Worm (Caenorhabditis elegans) whole organism, L4 larva: Measurements from ENCODE around the gene Y66D12A.21.
A peak's percentile ranks its signal among the peaks of the same experiment; 100 is the strongest.

Source experiments
- D1046.2 ChIP-seq: fragments of 200-800 bp; sonication (Bioruptor generic); IDR thresholded peaks from 2 replicates; pipeline ENCODE4 v1.3.6; 2022; ENCODE audit warnings: missing genetic modification characterization, missing compliant biosample characterization
- F26F4.8 ChIP-seq: fragments of 200-800 bp; sonication (Bioruptor generic); conservative IDR thresholded peaks from 2 replicates; pipeline ENCODE4 v1.3.6; 2022; ENCODE audit warnings: missing genetic modification characterization, missing compliant biosample characterization
- F49E8.2 ChIP-seq: sonication (generic microtip); optimal IDR thresholded peaks from 2 replicates; lab custom pipeline; 2016; ENCODE audit warnings: missing compliant biosample characterization, mild to moderate bottlenecking, missing genetic modification characterization, borderline replicate concordance
- Y105C5A.15 ChIP-seq: fragments of 200-800 bp; sonication (Bioruptor generic); IDR thresholded peaks from 2 replicates; pipeline ENCODE4 v1.3.6; 2022; ENCODE audit warnings: missing genetic modification characterization, missing compliant biosample characterization
- Y48G9A.11 ChIP-seq: fragments of 200-800 bp; sonication (Bioruptor generic); IDR thresholded peaks from 2 replicates; pipeline ENCODE4 v1.3.6; 2022; ENCODE audit warnings: missing genetic modification reagents, missing genetic modification characterization, missing compliant biosample characterization
- ZK337.2 ChIP-seq: fragments of 200-800 bp; sonication (Bioruptor generic); IDR thresholded peaks from 2 replicates; pipeline ENCODE4 v1.3.6; 2022; ENCODE audit warnings: missing genetic modification reagents, missing genetic modification characterization, missing compliant biosample characterization
- aly-2 ChIP-seq: sonication (generic microtip); optimal IDR thresholded peaks from 2 replicates; lab custom pipeline; 2018; ENCODE audit warnings: missing biosample characterization, missing genetic modification characterization
- arid-1 ChIP-seq: fragments of 200-800 bp; sonication (Bioruptor generic); conservative IDR thresholded peaks from 2 replicates; pipeline ENCODE4 v1.3.6; 2022; ENCODE audit warnings: missing genetic modification reagents, missing genetic modification characterization, missing compliant biosample characterization
- ceh-20 ChIP-seq: fragments of 200-800 bp; sonication (Bioruptor generic); IDR thresholded peaks from 2 replicates; pipeline ENCODE4 v1.3.6; 2022; ENCODE audit warnings: missing genetic modification reagents, missing genetic modification characterization, missing compliant biosample characterization
- ces-1 ChIP-seq: fragments of 150-350 bp; sonication (generic microtip); optimal IDR thresholded peaks from 4 replicates; lab custom pipeline; 2014; ENCODE audit warnings: missing biosample characterization, missing genetic modification reagents, missing genetic modification characterization
- daf-16 ChIP-seq, 3 experiments: sonication (generic microtip); optimal IDR thresholded peaks; 2 replicates each; lab custom pipeline; 2016 to 2017; ENCODE audit warnings: missing genetic modification characterization in 3 of 3, missing genetic modification reagents in 3 of 3, mild to moderate bottlenecking in 2 of 3, missing compliant biosample characterization in 2 of 3, missing biosample characterization in 1 of 3, moderate library complexity in 1 of 3
- dmd-6 ChIP-seq: fragments of 200-800 bp; sonication (Bioruptor generic); IDR thresholded peaks from 2 replicates; pipeline ENCODE4 v1.3.6; 2022; ENCODE audit warnings: missing genetic modification reagents, missing genetic modification characterization, missing compliant biosample characterization
- dmd-8 ChIP-seq: fragments of 200-800 bp; sonication (Bioruptor generic); IDR thresholded peaks from 2 replicates; pipeline ENCODE4 v1.3.6; 2022; ENCODE audit warnings: missing genetic modification characterization, missing compliant biosample characterization
- dpl-1 ChIP-seq: fragments of 150-350 bp; optimal IDR thresholded peaks from 2 replicates; lab custom pipeline; 2014; ENCODE audit warnings: missing biosample characterization, missing genetic modification reagents, missing genetic modification characterization
- duxl-1 ChIP-seq: sonication (generic microtip); optimal IDR thresholded peaks from 2 replicates; lab custom pipeline; 2016; ENCODE audit warnings: mild to moderate bottlenecking, missing genetic modification characterization, moderate library complexity, missing compliant biosample characterization; ENCODE audit not compliant: poor library complexity
- dve-1 ChIP-seq: sonication (generic microtip); optimal IDR thresholded peaks from 2 replicates; lab custom pipeline; 2017; ENCODE audit warnings: antibody characterized with exemption, mild to moderate bottlenecking, missing genetic modification characterization, missing compliant biosample characterization; ENCODE audit not compliant: insufficient read depth
- egl-43 ChIP-seq: fragments of 200-800 bp; sonication (Bioruptor generic); IDR thresholded peaks from 2 replicates; pipeline ENCODE4 v1.3.6; 2022; ENCODE audit warnings: missing genetic modification reagents, missing genetic modification characterization, missing compliant biosample characterization
- gei-8 ChIP-seq: fragments of 200-800 bp; sonication (Bioruptor generic); optimal IDR thresholded peaks from 2 replicates; lab custom pipeline; 2018; ENCODE audit warnings: mild to moderate bottlenecking, missing genetic modification characterization, missing compliant biosample characterization
- hlh-30 ChIP-seq: sonication (generic microtip); optimal IDR thresholded peaks from 2 replicates; lab custom pipeline; 2017; ENCODE audit warnings: antibody characterized with exemption, mild to moderate bottlenecking, missing genetic modification characterization, missing compliant biosample characterization; ENCODE audit not compliant: insufficient read depth
- hmg-1.1 ChIP-seq: fragments of 200-800 bp; sonication (Bioruptor generic); IDR thresholded peaks from 2 replicates; pipeline ENCODE4 v1.3.6; 2022; ENCODE audit warnings: missing genetic modification reagents, missing genetic modification characterization, missing compliant biosample characterization
- lim-7 ChIP-seq: fragments of 200-800 bp; sonication (Bioruptor generic); IDR thresholded peaks from 2 replicates; pipeline ENCODE4 v1.3.6; 2022; ENCODE audit warnings: missing genetic modification characterization, missing compliant biosample characterization
- lin-1 ChIP-seq: fragments of 200-800 bp; sonication (Bioruptor generic); IDR thresholded peaks from 2 replicates; pipeline ENCODE4 v1.3.6; 2022; ENCODE audit warnings: missing genetic modification reagents, missing genetic modification characterization, missing compliant biosample characterization
- lin-13 ChIP-seq: fragments of 150-350 bp; optimal IDR thresholded peaks from 2 replicates; lab custom pipeline; 2014; ENCODE audit warnings: missing biosample characterization, missing genetic modification reagents, missing genetic modification characterization
- lin-15B ChIP-seq: fragments of 150-350 bp; sonication (generic microtip); optimal IDR thresholded peaks from 3 replicates; lab custom pipeline; 2014; ENCODE audit warnings: missing biosample characterization, missing genetic modification characterization
- lin-38 ChIP-seq: fragments of 200-800 bp; sonication (Bioruptor generic); IDR thresholded peaks from 2 replicates; pipeline ENCODE4 v1.3.6; 2022; ENCODE audit warnings: missing genetic modification reagents, missing genetic modification characterization, missing compliant biosample characterization
- lir-3 ChIP-seq: sonication (generic microtip); optimal IDR thresholded peaks from 2 replicates; lab custom pipeline; 2016; ENCODE audit warnings: mild to moderate bottlenecking, missing genetic modification characterization, missing compliant biosample characterization
- lsy-2 ChIP-seq, 2 experiments: fragments of 150-350 bp in 1 of 2; sonication (generic microtip) in 1 of 2; optimal IDR thresholded peaks; 2 replicates each; lab custom pipeline; 2014 to 2017; ENCODE audit warnings: missing biosample characterization in 2 of 2, missing genetic modification characterization in 2 of 2
- madf-5 ChIP-seq, 2 experiments: fragments of 200-800 bp; sonication (Bioruptor generic); IDR thresholded peaks; 2 replicates each; pipeline ENCODE4 v1.3.6; 2022; ENCODE audit warnings: missing compliant biosample characterization in 2 of 2, missing genetic modification characterization in 2 of 2
- mep-1 ChIP-seq: fragments of 150-350 bp; sonication (generic microtip); optimal IDR thresholded peaks from 3 replicates; lab custom pipeline; 2014; ENCODE audit warnings: missing biosample characterization, missing genetic modification characterization
- mes-2 ChIP-seq: sonication (generic microtip); optimal IDR thresholded peaks from 2 replicates; lab custom pipeline; 2016; ENCODE audit warnings: missing genotype, mild to moderate bottlenecking, missing genetic modification characterization, missing compliant biosample characterization; ENCODE audit not compliant: poor library complexity, severe bottlenecking
- mxl-2 ChIP-seq: fragments of 200-800 bp; sonication (Bioruptor generic); conservative IDR thresholded peaks from 2 replicates; pipeline ENCODE4 v1.3.6; 2022; ENCODE audit warnings: missing genetic modification reagents, missing genetic modification characterization, missing compliant biosample characterization
- mxl-3 ChIP-seq: fragments of 200-800 bp; sonication (Bioruptor generic); optimal IDR thresholded peaks from 2 replicates; lab custom pipeline; 2018; ENCODE audit warnings: mild to moderate bottlenecking, missing genetic modification characterization, missing compliant biosample characterization
- nhr-111 ChIP-seq: fragments of 200-800 bp; sonication (Bioruptor generic); optimal IDR thresholded peaks from 2 replicates; lab custom pipeline; 2018; ENCODE audit warnings: mild to moderate bottlenecking, missing genetic modification characterization, missing compliant biosample characterization
- nhr-42 ChIP-seq: fragments of 200-800 bp; sonication (Bioruptor generic); IDR thresholded peaks from 2 replicates; pipeline ENCODE4 v1.3.6; 2022; ENCODE audit warnings: missing genetic modification characterization, missing compliant biosample characterization
- pha-4 ChIP-seq, 2 experiments: fragments of 150-350 bp in 1 of 2; fragments of 200-800 bp in 1 of 2; sonication (Bioruptor generic) in 1 of 2; IDR thresholded peaks in 1 of 2; optimal IDR thresholded peaks in 1 of 2; 2 replicates each; pipeline versions ENCODE4 v1.3.6 to Lab custom; 2014 to 2022; ENCODE audit warnings: missing genetic modification characterization in 2 of 2, missing genetic modification reagents in 2 of 2, missing biosample characterization in 1 of 2, missing compliant biosample characterization in 1 of 2
- set-16 ChIP-seq: fragments of 200-800 bp; sonication (Bioruptor generic); IDR thresholded peaks from 2 replicates; pipeline ENCODE4 v1.3.6; 2022; ENCODE audit warnings: missing genetic modification reagents, missing genetic modification characterization, missing compliant biosample characterization
- snpc-1.2 ChIP-seq: fragments of 200-800 bp; sonication (Bioruptor generic); IDR thresholded peaks from 2 replicates; pipeline ENCODE4 v1.3.6; 2022; ENCODE audit warnings: missing genetic modification reagents, missing genetic modification characterization, missing compliant biosample characterization
- spr-1 ChIP-seq: sonication (generic microtip); optimal IDR thresholded peaks from 2 replicates; lab custom pipeline; 2016; ENCODE audit warnings: mild to moderate bottlenecking, missing genetic modification characterization, missing compliant biosample characterization
- tra-1 ChIP-seq: fragments of 200-800 bp; sonication (Bioruptor generic); IDR thresholded peaks from 2 replicates; pipeline ENCODE4 v1.3.6; 2022; ENCODE audit warnings: missing genetic modification reagents, missing genetic modification characterization, missing compliant biosample characterization
- unc-130 ChIP-seq: sonication (generic microtip); optimal IDR thresholded peaks from 2 replicates; lab custom pipeline; 2016; ENCODE audit warnings: missing genetic modification reagents, missing genetic modification characterization, missing compliant biosample characterization
- unc-62 ChIP-seq, 3 experiments: fragments of 150-350 bp in 1 of 3; sonication (generic microtip); optimal IDR thresholded peaks in 2 of 3; peaks in 1 of 3; 1 replicate in 1 of 3; 2 replicates in 2 of 3; lab custom pipeline; 2014 to 2017; ENCODE audit warnings: missing biosample characterization in 3 of 3, missing genetic modification characterization in 3 of 3, missing genetic modification reagents in 3 of 3, missing genotype in 1 of 3
- vab-7 ChIP-seq: fragments of 200-800 bp; sonication (Bioruptor generic); IDR thresholded peaks from 2 replicates; pipeline ENCODE4 v1.3.6; 2022; ENCODE audit warnings: missing genetic modification reagents, missing genetic modification characterization, missing compliant biosample characterization
- ztf-11 ChIP-seq: fragments of 150-350 bp; optimal IDR thresholded peaks from 2 replicates; lab custom pipeline; 2014; ENCODE audit warnings: missing biosample characterization, missing genetic modification characterization

Y66D12A.21 gene

DNA sequence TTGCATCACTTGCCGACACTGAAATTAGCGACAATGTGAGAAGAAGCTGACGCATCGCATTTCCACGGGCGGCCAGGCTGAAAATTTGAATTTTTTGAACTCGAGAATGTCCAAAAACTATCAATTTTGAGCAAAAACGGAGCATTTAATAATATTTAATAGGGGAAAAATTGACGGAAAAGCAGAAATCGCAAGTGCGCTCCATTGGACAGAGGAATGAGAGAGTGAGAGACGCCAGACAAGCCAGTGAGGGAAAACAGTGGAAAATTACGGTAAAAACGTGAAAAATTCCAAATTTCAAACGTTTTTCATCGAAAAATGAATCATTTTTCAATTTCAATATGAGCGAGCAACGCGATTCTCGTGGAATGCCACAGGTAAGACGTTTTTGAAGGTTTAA is at the start of gene Y66D12A.21, which contains the start of gene spe-6:
Gene Y66D12A.21, minus strand, starts transcription at position 90 of the 400 bp plus-strand sequence.
Gene spe-6, plus strand, starts transcription at position 276 of the 400 bp plus-strand sequence.
- peak; percentile 87 for TF ChIP-seq lin-38 (GFP tag; lab: Robert Waterston, UW)
- no peak for TF ChIP-seq nhr-111 (GFP tag; lab: Kevin White, UChicago)
- peak; percentile 4 for TF ChIP-seq unc-130 (GFP tag; lab: Kevin White, UChicago)
- peak in 1 of 2 experiments; percentile 36 for TF ChIP-seq lsy-2 (tag; optimal IDR thresholded peaks at IDR 0.05; lab: Kevin White, UChicago)
- TF ChIP-seq mes-2 (tag; lab: Kevin White, UChicago), result peak; percentile 63
- TF ChIP-seq, all 104 proteins: peak for 4

DNA sequence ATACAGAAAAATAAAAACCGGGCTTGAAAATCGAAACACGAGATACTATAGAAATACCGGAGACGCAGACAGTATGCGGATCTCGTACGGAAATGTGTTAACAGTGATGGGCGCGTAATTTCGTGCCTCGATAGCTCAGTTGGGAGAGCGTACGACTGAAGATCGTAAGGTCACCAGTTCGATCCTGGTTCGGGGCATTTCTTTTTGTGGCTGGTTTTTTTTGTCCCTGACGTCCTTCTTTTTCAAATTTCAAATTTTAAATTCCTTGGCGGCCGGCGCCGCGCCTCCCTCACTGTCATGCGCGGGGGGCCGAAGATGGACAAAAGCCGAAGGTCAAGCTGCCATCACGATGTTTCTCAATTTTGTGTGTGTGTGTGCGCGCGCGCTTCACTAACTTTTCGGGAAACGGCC is 49.6 kb upstream of the Y66D12A.21 start:
- TF ChIP-seq hlh-30 (tag; lab: Kevin White, UChicago) (peak; percentile 56), Y105C5A.15 (GFP tag; lab: Robert Waterston, UW) (0 out of 2 replicates have a peak, but pooled peaks have one; percentile 30), tra-1 (GFP tag; lab: Robert Waterston, UW) (0 out of 2 replicates have a peak, but pooled peaks have one; percentile 24), dmd-6 (GFP tag; lab: Robert Waterston, UW) (peak; percentile 27; the same call in 1 of the 2 replicates), lin-1 (GFP tag; lab: Robert Waterston, UW) (0 out of 2 replicates have a peak, but pooled peaks have one; percentile 38), unc-130 (GFP tag; lab: Kevin White, UChicago) (peak; percentile 37), F49E8.2 (tag; lab: Kevin White, UChicago) (peak; percentile 26), nhr-42 (GFP tag; lab: Robert Waterston, UW) (no peak), ceh-20 (GFP tag; lab: Robert Waterston, UW) (peak; percentile 53; the same call in 1 of the 2 replicates), F26F4.8 (GFP tag; lab: Robert Waterston, UW) (no peak), ZK337.2 (GFP tag; lab: Robert Waterston, UW) (peak; percentile 65), mxl-3 (GFP tag; lab: Kevin White, UChicago) (no peak), lir-3 (no peak), pha-4 (GFP tag; IDR thresholded peaks at IDR 0.05; lab: Robert Waterston, UW) (peak; percentile 70; the same call in 1 of the 2 replicates), pha-4 (tag; optimal IDR thresholded peaks at IDR 0.05; lab: Kevin White, UChicago) (no peak), egl-43 (GFP tag; lab: Robert Waterston, UW) (peak; percentile 81), dmd-8 (GFP tag; lab: Robert Waterston, UW) (peak; percentile 79; the same call in 1 of the 2 replicates), lim-7 (GFP tag; lab: Robert Waterston, UW) (peak; percentile 77), set-16 (peak; percentile 43; the same call in 1 of the 2 replicates), aly-2 (tag; lab: Kevin White, UChicago) (no peak), mxl-2 (GFP tag; lab: Robert Waterston, UW) (no peak), Y48G9A.11 (GFP tag; lab: Robert Waterston, UW) (peak; percentile 46; the same call in 1 of the 2 replicates), spr-1 (tag; lab: Kevin White, UChicago) (peak; percentile 47), arid-1 (GFP tag; lab: Robert Waterston, UW) (0 out of 2 replicates have a peak, but pooled peaks have one; percentile 42), duxl-1 (tag; lab: Kevin White, UChicago) (peak; percentile 55), ztf-11 (tag; lab: Kevin White, UChicago) (no peak), unc-62 (GFP tag; optimal IDR thresholded peaks at IDR 0.05 in 1 of 2; lab: Kevin White, UChicago) (peak in 1 of 2 experiments; percentile 34), unc-62 (tag; optimal IDR thresholded peaks at IDR 0.05; lab: Kevin White, UChicago) (no peak), hmg-1.1 (GFP tag; lab: Robert Waterston, UW) (peak; percentile 42; the same call in 1 of the 2 replicates), lsy-2 (tag; optimal IDR thresholded peaks at IDR 0.05; lab: Kevin White, UChicago) (peak in 1 of 2 experiments; percentile 23), D1046.2 (no peak), madf-5 (GFP tag; IDR thresholded peaks at IDR 0.05; lab: Robert Waterston, UW) (peak; percentile 69 to 84; a peak in 2 of 4 replicates), mes-2 (tag; lab: Kevin White, UChicago) (peak; percentile 60), lin-13 (GFP tag; lab: Kevin White, UChicago) (no peak), vab-7 (GFP tag; lab: Robert Waterston, UW) (peak; percentile 70), snpc-1.2 (GFP tag; lab: Robert Waterston, UW) (peak; percentile 64), gei-8 (no peak), mep-1 (tag; lab: Kevin White, UChicago) (no peak), daf-16 (GFP tag; optimal IDR thresholded peaks at IDR 0.05; lab: Kevin White, UChicago) (peak in 1 of 2 experiments; percentile 6), daf-16 (tag; optimal IDR thresholded peaks at IDR 0.05; lab: Kevin White, UChicago) (peak; percentile 24), ces-1 (GFP tag; lab: Kevin White, UChicago) (no peak), lin-15B (tag; lab: Kevin White, UChicago) (no peak), dve-1 (tag; lab: Kevin White, UChicago) (peak; percentile 38), dpl-1 (GFP tag; lab: Kevin White, UChicago) (peak; percentile 14)
